Fruit fly (Drosophila melanogaster): ENCODE results near the gene CG8329.

Gene CG8329

dm6 chr3L:9671372-9671771, 33.5 kb downstream of the CG8329 start:
- TF ChIP-seq CTCF (optimal IDR thresholded peaks at IDR 0.05): no peak
- no peak for TF ChIP-seq CG8478 (optimal IDR thresholded peaks at IDR 0.05)

- TF ChIP-seq CTCF (optimal IDR thresholded peaks at IDR 0.05): no peak
- TF ChIP-seq CG8478 (optimal IDR thresholded peaks at IDR 0.05): no peak
Observed at dm6 chr3L:9674300-9674699, 36.4 kb downstream of the CG8329 start.

dm6 chr3L:9675528-9675963, 37.6 kb downstream of the CG8329 start:
- TF ChIP-seq CG8478 (optimal IDR thresholded peaks at IDR 0.05) (no peak), CTCF (optimal IDR thresholded peaks at IDR 0.05) (no peak)

dm6 chr3L:9677260-9677659, 39.3 kb downstream of the CG8329 start:
- no peak for TF ChIP-seq CTCF (optimal IDR thresholded peaks at IDR 0.05)
- TF ChIP-seq CG8478 (optimal IDR thresholded peaks at IDR 0.05): no peak

- TF ChIP-seq CG8478 (optimal IDR thresholded peaks at IDR 0.05): no peak
- no peak for TF ChIP-seq CTCF (optimal IDR thresholded peaks at IDR 0.05)
Observed at dm6 chr3L:9678007-9678497, 40.1 kb downstream of the CG8329 start.

dm6 chr3L:9678994-9679393, 41.1 kb downstream of the CG8329 start, which contains the start of the genes fry and CG16717:
Gene fry (minus strand): TSS chr3L:9679103.
Gene CG16717 (plus strand): TSS chr3L:9679201.
- TF ChIP-seq CG8478 (optimal IDR thresholded peaks at IDR 0.05): no peak
- TF ChIP-seq CTCF (optimal IDR thresholded peaks at IDR 0.05): no peak

- no peak for TF ChIP-seq CTCF (optimal IDR thresholded peaks at IDR 0.05)
- no peak for TF ChIP-seq CG8478 (optimal IDR thresholded peaks at IDR 0.05)
Observed at dm6 chr3L:9680968-9681367, 43.1 kb downstream of the CG8329 start, which contains the start of gene alphaTub67C. Gene alphaTub67C (plus strand): TSS chr3L:9681268.

dm6 chr3L:9684871-9685270, 47.0 kb downstream of the CG8329 start, which contains the start of gene CG16719:
Gene CG16719 (plus strand): TSS chr3L:9685171.
- TF ChIP-seq CG8478 (optimal IDR thresholded peaks at IDR 0.05) (no peak), CTCF (optimal IDR thresholded peaks at IDR 0.05) (no peak)

dm6 chr3L:9687536-9687935, 49.6 kb downstream of the CG8329 start:
- TF ChIP-seq CTCF (optimal IDR thresholded peaks at IDR 0.05) (no peak), CG8478 (optimal IDR thresholded peaks at IDR 0.05) (no peak)

All from S2 (cell line).